Fruit fly (Drosophila melanogaster): Measurements from ENCODE around the gene CG43057.
A peak's percentile ranks its signal among the peaks of the same experiment; 100 is the strongest.

The CG43057 gene

dm6 chr2L:8205871-8206270 lies 37.9 kb downstream of the CG43057 start, which contains the start of gene CG8419:
TSS of gene CG8419 (plus strand) at chr2L:8206171.
- TF ChIP-seq Pif1A (GFP tag; optimal IDR thresholded peaks at IDR 0.05): no peak
- 0 out of 3 replicates have a peak, but pooled peaks have one; percentile 24 for TF ChIP-seq CG4496 (GFP tag; IDR thresholded peaks at IDR 0.05)

dm6 chr2L:8204996-8205567 lies 38.7 kb downstream of the CG43057 start, which contains the start of gene SLC5A11:
TSS of gene SLC5A11 (minus strand) at chr2L:8205132.
- TF ChIP-seq Pif1B (GFP tag; optimal IDR thresholded peaks at IDR 0.05): peak; percentile 100
- peak; percentile 99 for TF ChIP-seq Snoo (tag; optimal IDR thresholded peaks at IDR 0.05)
- TF ChIP-seq EcR (GFP tag; optimal IDR thresholded peaks at IDR 0.05): peak; percentile 52
- peak; percentile 95 for TF ChIP-seq D1 (tag; optimal IDR thresholded peaks at IDR 0.05)
- peak; percentile 94 for TF ChIP-seq CG8301 (tag; optimal IDR thresholded peaks at IDR 0.05)
- peak; percentile 96 for TF ChIP-seq CG12605 (GFP tag; IDR thresholded peaks at IDR 0.05)
- TF ChIP-seq CG14655 (GFP tag; optimal IDR thresholded peaks at IDR 0.05): peak; percentile 94
- TF ChIP-seq CG13204 (GFP tag; optimal IDR thresholded peaks at IDR 0.05): peak; percentile 70
- TF ChIP-seq CG17806 (tag; optimal IDR thresholded peaks at IDR 0.05): peak; percentile 94
- TF ChIP-seq CG9948 (tag; optimal IDR thresholded peaks at IDR 0.05): peak; percentile 90
- TF ChIP-seq Ets98B (GFP tag; IDR thresholded peaks at IDR 0.05): peak; percentile 97
- TF ChIP-seq fd96Ca (GFP tag; IDR thresholded peaks at IDR 0.05): peak; percentile 87
- peak; percentile 96 for TF ChIP-seq CG8159 (tag; optimal IDR thresholded peaks at IDR 0.05)
- peak; percentile 89 for TF ChIP-seq rn (GFP tag; IDR thresholded peaks at IDR 0.05)
- TF ChIP-seq gl (tag; optimal IDR thresholded peaks at IDR 0.05): peak; percentile 81
- TF ChIP-seq Pif1A (GFP tag; optimal IDR thresholded peaks at IDR 0.05): peak; percentile 78
- TF ChIP-seq CG32121 (GFP tag; IDR thresholded peaks at IDR 0.05): peak; percentile 98
- peak; percentile 97 for TF ChIP-seq CG4496 (GFP tag; IDR thresholded peaks at IDR 0.05)
- TF ChIP-seq CG15710 (tag; optimal IDR thresholded peaks at IDR 0.05): peak; percentile 94
- peak; percentile 83 for TF ChIP-seq CG34367 (tag; optimal IDR thresholded peaks at IDR 0.05)
- TF ChIP-seq CG10348 (GFP tag; IDR thresholded peaks at IDR 0.05): peak; percentile 92

dm6 chr2L:8204366-8204765 lies 39.4 kb downstream of the CG43057 start:
- TF ChIP-seq Ets98B (GFP tag; IDR thresholded peaks at IDR 0.05): no peak
- TF ChIP-seq CG10348 (GFP tag; IDR thresholded peaks at IDR 0.05): no peak
- TF ChIP-seq gl (tag; optimal IDR thresholded peaks at IDR 0.05): peak; percentile 10
- no peak for TF ChIP-seq CG15710 (tag; optimal IDR thresholded peaks at IDR 0.05)

- no peak for TF ChIP-seq CG34367 (tag; optimal IDR thresholded peaks at IDR 0.05)
- no peak for TF ChIP-seq CG10348 (GFP tag; IDR thresholded peaks at IDR 0.05)
- no peak for TF ChIP-seq CG4496 (GFP tag; IDR thresholded peaks at IDR 0.05)
- no peak for TF ChIP-seq fd96Ca (GFP tag; IDR thresholded peaks at IDR 0.05)
- TF ChIP-seq CG32121 (GFP tag; IDR thresholded peaks at IDR 0.05): no peak
- TF ChIP-seq Ets98B (GFP tag; IDR thresholded peaks at IDR 0.05): no peak
- no peak for TF ChIP-seq Snoo (tag; optimal IDR thresholded peaks at IDR 0.05)
- no peak for TF ChIP-seq EcR (GFP tag; optimal IDR thresholded peaks at IDR 0.05)
- TF ChIP-seq CG14655 (GFP tag; optimal IDR thresholded peaks at IDR 0.05): no peak
- TF ChIP-seq CG17806 (tag; optimal IDR thresholded peaks at IDR 0.05): no peak
- no peak for TF ChIP-seq CG12605 (GFP tag; IDR thresholded peaks at IDR 0.05)
- no peak for TF ChIP-seq CG8301 (tag; optimal IDR thresholded peaks at IDR 0.05)
These were observed 40.1 kb downstream of the CG43057 start for dm6 chr2L:8203748-8204147.

- TF ChIP-seq CG12605 (GFP tag; IDR thresholded peaks at IDR 0.05) (0 out of 2 replicates have a peak, but pooled peaks have one; percentile 30), rn (GFP tag; IDR thresholded peaks at IDR 0.05) (no peak), CG9948 (tag; optimal IDR thresholded peaks at IDR 0.05) (no peak), gl (tag; optimal IDR thresholded peaks at IDR 0.05) (peak; percentile 21), Ets98B (GFP tag; IDR thresholded peaks at IDR 0.05) (no peak; the same call in 1 of the 2 replicates), CG15710 (tag; optimal IDR thresholded peaks at IDR 0.05) (no peak), CG13204 (GFP tag; optimal IDR thresholded peaks at IDR 0.05) (no peak), CG4496 (GFP tag; IDR thresholded peaks at IDR 0.05) (0 out of 3 replicates have a peak, but pooled peaks have one; percentile 36)
These were observed 41.2 kb downstream of the CG43057 start for dm6 chr2L:8202569-8202968.

- no peak for TF ChIP-seq CG10348 (GFP tag; IDR thresholded peaks at IDR 0.05)
- no peak for TF ChIP-seq rn (GFP tag; IDR thresholded peaks at IDR 0.05)
- TF ChIP-seq CG17806 (tag; optimal IDR thresholded peaks at IDR 0.05): no peak
- no peak for TF ChIP-seq CG8159 (tag; optimal IDR thresholded peaks at IDR 0.05)
These were observed 45.0 kb downstream of the CG43057 start, which contains the start of gene PGAP5 for dm6 chr2L:8198757-8199156. TSS of gene PGAP5 (plus strand) at chr2L:8198882.

- TF ChIP-seq CG34367 (tag; optimal IDR thresholded peaks at IDR 0.05): no peak
These were observed 46.9 kb downstream of the CG43057 start, which contains the start of the genes CG8475 and CG8460 for dm6 chr2L:8196757-8197530. TSS of gene CG8475 (minus strand) at chr2L:8196918. TSS of gene CG8460 (plus strand) at chr2L:8197193.

Data from whole organism, pupa.